Worm (Caenorhabditis elegans) whole organism, L1 larva: Measurements from ENCODE around the gene fbxa-199.

Source experiments
- C16A3.4 ChIP-seq: fragments of 150-350 bp; optimal IDR thresholded peaks from 2 replicates; lab custom pipeline; 2014; ENCODE audit warnings: missing biosample characterization, missing genetic modification characterization
- aha-1 ChIP-seq: fragments of 150-350 bp; optimal IDR thresholded peaks from 2 replicates; lab custom pipeline; 2014; ENCODE audit warnings: missing biosample characterization, missing genetic modification characterization
- ama-1 ChIP-seq: fragments of 150-350 bp; optimal IDR thresholded peaks from 2 replicates; lab custom pipeline; 2014
- blmp-1 ChIP-seq: fragments of 150-350 bp; optimal IDR thresholded peaks from 2 replicates; lab custom pipeline; 2014; ENCODE audit warnings: missing biosample characterization, missing genetic modification characterization
- ceh-82 ChIP-seq, 3 experiments: fragments of 150-350 bp in 1 of 3; sonication (generic microtip) in 2 of 3; optimal IDR thresholded peaks; 2 replicates each; lab custom pipeline; 2014 to 2017; ENCODE audit warnings: missing biosample characterization in 3 of 3, missing genetic modification characterization in 3 of 3
- ceh-88 ChIP-seq: fragments of 200-800 bp; sonication (Bioruptor generic); IDR thresholded peaks from 2 replicates; pipeline ENCODE4 v1.3.6; 2022; ENCODE audit warnings: missing genetic modification characterization, missing compliant biosample characterization
- ceh-90 ChIP-seq: sonication (generic microtip); optimal IDR thresholded peaks from 2 replicates; lab custom pipeline; 2016; ENCODE audit warnings: missing genetic modification characterization, missing compliant biosample characterization
- ces-1 ChIP-seq: fragments of 150-350 bp; optimal IDR thresholded peaks from 2 replicates; lab custom pipeline; 2014; ENCODE audit warnings: missing biosample characterization, missing genetic modification reagents, missing genetic modification characterization
- dpl-1 ChIP-seq, 3 experiments: fragments of 150-350 bp in 2 of 3; sonication (generic microtip) in 1 of 3; optimal IDR thresholded peaks; 2 replicates each; lab custom pipeline; 2014 to 2017; ENCODE audit warnings: missing biosample characterization in 3 of 3, missing genetic modification characterization in 3 of 3, missing genetic modification reagents in 3 of 3
- efl-1 ChIP-seq, 4 experiments: fragments of 150-350 bp; optimal IDR thresholded peaks in 3 of 4; peaks in 1 of 4; 1 replicate in 1 of 4; 2 replicates in 3 of 4; lab custom pipeline; 2014; ENCODE audit warnings: missing biosample characterization in 2 of 4, missing genetic modification characterization in 2 of 4, missing genetic modification reagents in 2 of 4
- egl-13 ChIP-seq: sonication (generic microtip); optimal IDR thresholded peaks from 2 replicates; lab custom pipeline; 2016; ENCODE audit warnings: missing genotype, missing genetic modification reagents, missing genetic modification characterization, missing compliant biosample characterization
- elt-2 ChIP-seq: sonication (generic microtip); optimal IDR thresholded peaks from 2 replicates; lab custom pipeline; 2016; ENCODE audit warnings: missing genetic modification characterization, mild to moderate bottlenecking, inconsistent platforms, missing compliant biosample characterization, missing genetic modification reagents
- ets-5 ChIP-seq: fragments of 200-800 bp; sonication (Bioruptor generic); IDR thresholded peaks from 2 replicates; pipeline ENCODE4 v1.3.6; 2022; ENCODE audit warnings: missing genetic modification characterization, missing compliant biosample characterization
- fkh-8 ChIP-seq: sonication (generic microtip); optimal IDR thresholded peaks from 2 replicates; lab custom pipeline; 2016; ENCODE audit warnings: mild to moderate bottlenecking, missing genetic modification characterization, missing compliant biosample characterization
- grh-1 ChIP-seq: fragments of 200-800 bp; sonication (Bioruptor generic); IDR thresholded peaks from 2 replicates; pipeline ENCODE4 v1.3.6; 2022; ENCODE audit warnings: missing genetic modification reagents, missing genetic modification characterization, missing compliant biosample characterization
- hpl-2 ChIP-seq: fragments of 150-350 bp; optimal IDR thresholded peaks from 2 replicates; lab custom pipeline; 2014; ENCODE audit warnings: missing biosample characterization, missing genetic modification reagents, missing genetic modification characterization
- jun-1 ChIP-seq: fragments of 150-350 bp; optimal IDR thresholded peaks from 2 replicates; lab custom pipeline; 2014; ENCODE audit warnings: missing biosample characterization, missing genetic modification reagents, missing genetic modification characterization
- lin-15B ChIP-seq: fragments of 150-350 bp; sonication (generic microtip); optimal IDR thresholded peaks from 3 replicates; lab custom pipeline; 2014; ENCODE audit warnings: missing biosample characterization, missing genetic modification characterization
- lin-35 ChIP-seq, 2 experiments: fragments of 150-350 bp; optimal IDR thresholded peaks; 2 replicates each; lab custom pipeline; 2014; ENCODE audit warnings: missing biosample characterization in 2 of 2, missing genetic modification characterization in 2 of 2, missing genetic modification reagents in 2 of 2
- lir-3 ChIP-seq: sonication (generic microtip); optimal IDR thresholded peaks from 2 replicates; lab custom pipeline; 2016; ENCODE audit warnings: mild to moderate bottlenecking, missing genetic modification characterization, moderate library complexity, missing compliant biosample characterization; ENCODE audit not compliant: poor library complexity
- mab-9 ChIP-seq: fragments of 200-800 bp; sonication (Bioruptor generic); IDR thresholded peaks from 2 replicates; pipeline ENCODE4 v1.3.6; 2022; ENCODE audit warnings: missing genetic modification reagents, missing genetic modification characterization, missing compliant biosample characterization
- mef-2 ChIP-seq: fragments of 150-350 bp; optimal IDR thresholded peaks from 2 replicates; lab custom pipeline; 2014; ENCODE audit warnings: missing biosample characterization, missing genetic modification characterization
- mep-1 ChIP-seq: fragments of 150-350 bp; optimal IDR thresholded peaks from 2 replicates; lab custom pipeline; 2014; ENCODE audit warnings: missing biosample characterization, missing genetic modification characterization
- nhr-20 ChIP-seq: sonication (generic microtip); optimal IDR thresholded peaks from 2 replicates; lab custom pipeline; 2016; ENCODE audit warnings: mild to moderate bottlenecking, missing genetic modification characterization, missing compliant biosample characterization
- nhr-28 ChIP-seq: fragments of 150-350 bp; optimal IDR thresholded peaks from 2 replicates; lab custom pipeline; 2014; ENCODE audit warnings: missing biosample characterization, missing genetic modification characterization
- nhr-47 ChIP-seq: sonication (generic microtip); optimal IDR thresholded peaks from 2 replicates; lab custom pipeline; 2016; ENCODE audit warnings: mild to moderate bottlenecking, missing genetic modification characterization, moderate library complexity, missing compliant biosample characterization
- nhr-76 ChIP-seq: sonication (generic microtip); optimal IDR thresholded peaks from 2 replicates; lab custom pipeline; 2017; ENCODE audit warnings: missing biosample characterization, missing genetic modification characterization
- nhr-84 ChIP-seq: sonication (generic microtip); optimal IDR thresholded peaks from 2 replicates; lab custom pipeline; 2017; ENCODE audit warnings: missing biosample characterization, missing genetic modification characterization
- nhr-90 ChIP-seq: sonication (generic microtip); optimal IDR thresholded peaks from 2 replicates; lab custom pipeline; 2016; ENCODE audit warnings: mild to moderate bottlenecking, missing genetic modification characterization, missing compliant biosample characterization; ENCODE audit not compliant: poor library complexity
- pax-3 ChIP-seq: fragments of 200-800 bp; sonication (Bioruptor generic); optimal IDR thresholded peaks from 2 replicates; lab custom pipeline; 2018; ENCODE audit warnings: mild to moderate bottlenecking, missing genetic modification characterization, moderate library complexity, missing compliant biosample characterization
- pqm-1 ChIP-seq: sonication (generic microtip); optimal IDR thresholded peaks from 3 replicates; lab custom pipeline; 2017; ENCODE audit warnings: missing biosample characterization, missing genetic modification characterization
- rnt-1 ChIP-seq: sonication (generic microtip); optimal IDR thresholded peaks from 2 replicates; lab custom pipeline; 2016; ENCODE audit warnings: mild to moderate bottlenecking, missing genetic modification characterization, moderate library complexity, missing compliant biosample characterization
- skn-1 ChIP-seq: fragments of 150-350 bp; optimal IDR thresholded peaks from 2 replicates; lab custom pipeline; 2014; ENCODE audit warnings: missing biosample characterization, missing genetic modification characterization
- sox-4 ChIP-seq: sonication (generic microtip); optimal IDR thresholded peaks from 2 replicates; lab custom pipeline; 2016; ENCODE audit warnings: missing genetic modification characterization, missing compliant biosample characterization
- sup-37 ChIP-seq: fragments of 200-800 bp; sonication (Bioruptor generic); optimal IDR thresholded peaks from 2 replicates; lab custom pipeline; 2018; ENCODE audit warnings: mild to moderate bottlenecking, missing genetic modification characterization, missing compliant biosample characterization
- tlp-1 ChIP-seq: fragments of 150-350 bp; optimal IDR thresholded peaks from 2 replicates; lab custom pipeline; 2014; ENCODE audit warnings: missing biosample characterization, missing genetic modification characterization
- unc-62 ChIP-seq: fragments of 150-350 bp; optimal IDR thresholded peaks from 2 replicates; lab custom pipeline; 2014; ENCODE audit warnings: missing biosample characterization, missing genetic modification reagents, missing genetic modification characterization
- unc-98 ChIP-seq: fragments of 200-800 bp; sonication (Bioruptor generic); IDR thresholded peaks from 2 replicates; pipeline ENCODE4 v1.3.6; 2022; ENCODE audit warnings: missing genetic modification characterization, missing compliant biosample characterization
- zag-1 ChIP-seq: fragments of 150-350 bp; optimal IDR thresholded peaks from 2 replicates; lab custom pipeline; 2014; ENCODE audit warnings: missing biosample characterization, missing genetic modification characterization
- ztf-11 ChIP-seq, 2 experiments: sonication (generic microtip); optimal IDR thresholded peaks; 2 replicates each; lab custom pipeline; 2016 to 2017; ENCODE audit warnings: missing genetic modification characterization in 2 of 2, missing biosample characterization in 1 of 2, missing compliant biosample characterization in 1 of 2
- ztf-4 ChIP-seq: fragments of 150-350 bp; optimal IDR thresholded peaks from 2 replicates; lab custom pipeline; 2014; ENCODE audit warnings: missing biosample characterization, missing genetic modification characterization

The fbxa-199 gene

ce11 chrV:15398728-15399127 lies at the start of gene fbxa-199:
Gene fbxa-199, minus strand, starts transcription at chrV:15398828.
- TF ChIP-seq nhr-90 (tag; lab: Kevin White, UChicago) (no peak), dpl-1 (GFP tag; optimal IDR thresholded peaks at IDR 0.05; lab: Kevin White, UChicago) (no peak), nhr-76 (tag; lab: Kevin White, UChicago) (no peak), pax-3 (tag; lab: Kevin White, UChicago) (no peak), fkh-8 (tag; lab: Kevin White, UChicago) (no peak), rnt-1 (tag; lab: Kevin White, UChicago) (no peak), skn-1 (tag; lab: Kevin White, UChicago) (no peak), nhr-84 (no peak), lin-35 (GFP tag; optimal IDR thresholded peaks at IDR 0.05; lab: Kevin White, UChicago) (no peak), ceh-82 (tag; optimal IDR thresholded peaks at IDR 0.05; lab: Kevin White, UChicago) (no peak), sup-37 (no peak), unc-62 (GFP tag; lab: Kevin White, UChicago) (no peak), sox-4 (no peak), nhr-20 (tag; lab: Kevin White, UChicago) (no peak)

- TF ChIP-seq ces-1 (GFP tag; lab: Kevin White, UChicago) (no peak), ama-1 (lab: Kevin White, UChicago) (no peak), unc-98 (GFP tag; lab: Robert Waterston, UW) (no peak), ceh-90 (tag; lab: Kevin White, UChicago) (no peak), elt-2 (peak; percentile 95), efl-1 (optimal IDR thresholded peaks at IDR 0.05; lab: Kevin White, UChicago) (no peak), efl-1 (GFP tag; optimal IDR thresholded peaks at IDR 0.05 in 1 of 2; lab: Kevin White, UChicago) (peak in 1 of 2 experiments; percentile 73)
Observed at ce11 chrV:15448408-15448807, 49.8 kb upstream of the fbxa-199 start, which contains the start of gene T26H5.4. Gene T26H5.4, minus strand, starts transcription at chrV:15448701.

- no peak for TF ChIP-seq pqm-1 (tag; lab: Kevin White, UChicago)
- no peak for TF ChIP-seq ceh-82 (tag; optimal IDR thresholded peaks at IDR 0.05; lab: Kevin White, UChicago)
- no peak for TF ChIP-seq aha-1 (tag; lab: Kevin White, UChicago)
- no peak for TF ChIP-seq C16A3.4 (tag; lab: Kevin White, UChicago)
- no peak for TF ChIP-seq mep-1 (tag; lab: Kevin White, UChicago)
- TF ChIP-seq efl-1 (optimal IDR thresholded peaks at IDR 0.05; lab: Kevin White, UChicago) = no peak
- no peak for TF ChIP-seq efl-1 (GFP tag; optimal IDR thresholded peaks at IDR 0.05 in 1 of 2; lab: Kevin White, UChicago)
- no peak for TF ChIP-seq nhr-20 (tag; lab: Kevin White, UChicago)
- TF ChIP-seq ceh-88 (GFP tag; lab: Robert Waterston, UW) = no peak
- no peak for TF ChIP-seq ztf-11 (tag; optimal IDR thresholded peaks at IDR 0.05; lab: Kevin White, UChicago)
- no peak for TF ChIP-seq blmp-1 (tag; lab: Kevin White, UChicago)
- no peak for TF ChIP-seq tlp-1 (tag; lab: Kevin White, UChicago)
- TF ChIP-seq unc-98 (GFP tag; lab: Robert Waterston, UW) = no peak
- no peak for TF ChIP-seq jun-1 (tag; lab: Kevin White, UChicago)
- TF ChIP-seq nhr-47 (tag; lab: Kevin White, UChicago) = no peak
- TF ChIP-seq zag-1 (tag; lab: Kevin White, UChicago) = no peak
- no peak for TF ChIP-seq hpl-2 (GFP tag; lab: Kevin White, UChicago)
Observed at ce11 chrV:15445437-15445836, 46.8 kb upstream of the fbxa-199 start, which contains the start of gene srh-239. Gene srh-239, plus strand, starts transcription at chrV:15445737.

DNA sequence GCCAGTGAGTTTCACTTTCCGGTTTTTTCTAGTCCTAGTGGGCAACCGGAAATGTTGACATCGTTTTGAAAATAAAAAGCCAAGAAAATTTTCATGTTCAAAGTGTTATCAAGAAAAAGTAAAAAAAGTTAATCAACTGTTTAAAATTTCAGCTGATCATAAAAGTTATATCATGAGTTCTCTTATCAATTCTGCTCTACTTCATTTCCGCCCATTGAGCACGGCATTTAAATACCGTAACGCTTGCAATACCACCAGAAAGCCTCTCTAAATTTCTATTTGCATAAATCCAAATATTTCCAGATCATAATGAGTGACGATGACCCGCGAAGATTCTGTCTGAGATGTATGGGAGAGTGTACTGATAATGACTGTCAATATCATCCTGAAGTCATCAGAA lies 46.0 kb upstream of the fbxa-199 start, which contains the start of gene T26H5.9:
Gene T26H5.9, plus strand, starts transcription at position 302 of the 400 bp plus-strand sequence.
- TF ChIP-seq egl-13 (no peak), elt-2 (peak; percentile 57), jun-1 (tag; lab: Kevin White, UChicago) (peak; percentile 27)

DNA sequence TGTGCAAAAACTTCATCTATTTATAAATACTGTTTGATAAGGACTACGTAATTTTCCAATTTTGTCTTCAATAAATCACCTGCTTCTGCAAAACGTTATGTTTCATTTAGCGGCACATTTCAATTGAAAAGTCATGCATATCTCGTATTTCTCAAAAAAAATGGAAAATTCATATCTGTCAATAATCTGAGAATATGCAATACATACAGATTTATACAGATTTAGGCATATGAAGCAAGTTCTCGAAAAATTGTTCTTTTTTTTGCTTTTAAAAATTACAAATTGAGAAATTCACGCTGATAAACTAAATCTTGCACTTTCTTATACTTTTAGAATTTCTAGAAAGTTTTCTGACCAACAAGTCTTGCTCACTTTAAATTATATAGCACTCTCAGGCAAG lies 45.6 kb upstream of the fbxa-199 start, which contains the start of gene T26H5.11:
Gene T26H5.11, minus strand, starts transcription at position 101 of the 400 bp plus-strand sequence.
- TF ChIP-seq ama-1 (lab: Kevin White, UChicago) = no peak
- TF ChIP-seq egl-13 = no peak
- no peak for TF ChIP-seq mef-2 (tag; lab: Kevin White, UChicago)
- TF ChIP-seq jun-1 (tag; lab: Kevin White, UChicago) = no peak
- TF ChIP-seq ceh-90 (tag; lab: Kevin White, UChicago) = no peak
- TF ChIP-seq ztf-4 = no peak
- TF ChIP-seq lir-3 (tag; lab: Kevin White, UChicago) = no peak
- no peak for TF ChIP-seq grh-1
- TF ChIP-seq ceh-82 (tag; optimal IDR thresholded peaks at IDR 0.05; lab: Kevin White, UChicago) = no peak
- no peak for TF ChIP-seq rnt-1 (tag; lab: Kevin White, UChicago)
- no peak for TF ChIP-seq nhr-76 (tag; lab: Kevin White, UChicago)
- TF ChIP-seq ets-5 (GFP tag; lab: Robert Waterston, UW) = no peak
- TF ChIP-seq lin-15B (tag; lab: Kevin White, UChicago) = no peak
- TF ChIP-seq nhr-28 = no peak
- no peak for TF ChIP-seq ceh-88 (GFP tag; lab: Robert Waterston, UW)
- TF ChIP-seq mab-9 (GFP tag; lab: Robert Waterston, UW) = no peak
- TF ChIP-seq dpl-1 (GFP tag; optimal IDR thresholded peaks at IDR 0.05; lab: Kevin White, UChicago) = no peak
- TF ChIP-seq, all 84 proteins: peak for 0
